Fruit fly (Drosophila melanogaster): ENCODE measurements around the gene Elys.

DNA sequence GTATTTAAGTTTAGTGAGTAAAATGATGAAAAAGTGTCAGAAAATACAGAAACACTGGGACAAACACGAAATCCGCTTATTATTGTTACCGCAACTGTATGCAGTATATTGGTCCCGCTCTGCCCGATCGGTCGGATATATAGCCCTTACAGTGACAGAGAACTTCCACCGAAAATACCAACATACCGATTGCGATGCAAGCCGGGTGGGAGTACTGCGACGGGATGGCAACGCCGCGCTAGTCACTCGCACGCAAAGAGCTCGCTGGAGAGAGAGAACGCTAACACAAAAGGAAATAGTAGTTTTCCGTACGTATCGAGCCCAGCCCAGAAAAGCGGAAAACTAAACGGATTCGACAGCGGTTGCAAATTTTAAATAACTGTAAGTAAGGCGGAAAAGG is 44.7 kb downstream of the Elys start, which contains the start of gene Cdc42:
- TF ChIP-seq EcR (GFP tag; optimal IDR thresholded peaks at IDR 0.05) (no peak), pan (optimal IDR thresholded peaks at IDR 0.05) (no peak), CG8478 (optimal IDR thresholded peaks at IDR 0.05) (no peak), usp (GFP tag; optimal IDR thresholded peaks at IDR 0.05) (no peak), psq (optimal IDR thresholded peaks at IDR 0.05) (no peak)

Data from whole organism.